Worm (Caenorhabditis elegans) whole organism, early embryonic: ENCODE data around the gene B0432.8.

Source experiments
- ama-1 ChIP-seq: fragments of 150-350 bp; optimal IDR thresholded peaks from 2 replicates; lab custom pipeline; 2014
- ceh-13 ChIP-seq: fragments of 200-800 bp; sonication (Bioruptor generic); optimal IDR thresholded peaks from 2 replicates; lab custom pipeline; 2018; ENCODE audit warnings: mild to moderate bottlenecking, missing genetic modification characterization, missing compliant biosample characterization
- ceh-36 ChIP-seq: sonication (generic microtip); optimal IDR thresholded peaks from 2 replicates; lab custom pipeline; 2016; ENCODE audit warnings: missing genetic modification characterization, inconsistent platforms, missing compliant biosample characterization
- ets-7 ChIP-seq: sonication (generic microtip); optimal IDR thresholded peaks from 2 replicates; lab custom pipeline; 2016; ENCODE audit warnings: missing genotype, missing genetic modification characterization, missing compliant biosample characterization
- flt-1 ChIP-seq: fragments of 200-800 bp; sonication (Bioruptor generic); IDR thresholded peaks from 2 replicates; pipeline ENCODE4 v1.3.6; 2022; ENCODE audit warnings: missing genetic modification characterization, missing compliant biosample characterization
- hmbx-1 ChIP-seq: sonication (generic microtip); optimal IDR thresholded peaks from 2 replicates; lab custom pipeline; 2016; ENCODE audit warnings: mild to moderate bottlenecking, missing genetic modification characterization, missing compliant biosample characterization
- hmg-4 ChIP-seq: fragments of 200-800 bp; sonication (Bioruptor generic); optimal IDR thresholded peaks from 2 replicates; lab custom pipeline; 2018; ENCODE audit warnings: mild to moderate bottlenecking, missing genetic modification characterization, missing compliant biosample characterization
- hnd-1 ChIP-seq: sonication (generic microtip); optimal IDR thresholded peaks from 2 replicates; lab custom pipeline; 2016; ENCODE audit warnings: missing genetic modification characterization, missing compliant biosample characterization
- pes-1 ChIP-seq: fragments of 200-800 bp; sonication (Bioruptor generic); IDR thresholded peaks from 2 replicates; pipeline ENCODE4 v1.3.6; 2022; ENCODE audit warnings: missing genetic modification reagents, missing genetic modification characterization, missing compliant biosample characterization
- scrt-1 ChIP-seq: fragments of 200-800 bp; sonication (Bioruptor generic); IDR thresholded peaks from 2 replicates; pipeline ENCODE4 v1.3.6; 2022; ENCODE audit warnings: missing genetic modification characterization, missing compliant biosample characterization
- sea-1 ChIP-seq: fragments of 200-800 bp; sonication (Bioruptor generic); conservative IDR thresholded peaks from 2 replicates; pipeline ENCODE4 v1.3.6; 2022; ENCODE audit warnings: missing genetic modification characterization, missing compliant biosample characterization
- tbx-11 ChIP-seq: fragments of 200-800 bp; sonication (Bioruptor generic); IDR thresholded peaks from 2 replicates; pipeline ENCODE4 v1.3.6; 2022; ENCODE audit warnings: missing genetic modification characterization, missing compliant biosample characterization
- tbx-37 ChIP-seq: fragments of 200-800 bp; sonication (Bioruptor generic); conservative IDR thresholded peaks from 2 replicates; pipeline ENCODE4 v1.3.6; 2022; ENCODE audit warnings: missing genetic modification reagents, missing genetic modification characterization, missing compliant biosample characterization
- tra-4 ChIP-seq: sonication (generic microtip); optimal IDR thresholded peaks from 2 replicates; lab custom pipeline; 2017; ENCODE audit warnings: missing genetic modification characterization, missing compliant biosample characterization

DNA sequence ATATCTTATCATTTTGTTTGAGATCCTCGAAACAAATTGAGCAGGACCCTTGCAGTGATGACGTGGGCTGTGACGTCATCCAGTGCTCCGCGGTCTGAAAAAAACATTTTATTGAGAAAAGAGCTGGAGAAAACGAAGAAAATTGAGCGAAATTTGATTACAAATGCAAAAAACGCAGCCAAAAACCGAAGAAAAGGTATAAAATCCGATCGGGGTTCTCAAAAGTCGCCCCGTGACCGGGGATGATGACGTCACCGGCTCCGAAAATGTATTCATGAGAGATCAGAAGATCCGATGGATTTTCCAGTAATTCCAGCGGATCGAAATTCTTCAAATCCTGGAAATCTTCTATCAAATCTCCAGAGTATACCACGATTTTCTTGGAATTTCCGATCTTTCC is 3.9 kb upstream of the B0432.8 start, which contains the start of gene trul-1:
- TF ChIP-seq ets-7 (tag; lab: Kevin White, UChicago) (no peak), ceh-36 (tag; lab: Kevin White, UChicago) (no peak), ama-1 (lab: Kevin White, UChicago) (no peak), pes-1 (GFP tag; lab: Robert Waterston, UW) (no peak), hmg-4 (GFP tag; lab: Kevin White, UChicago) (no peak), flt-1 (GFP tag; lab: Robert Waterston, UW) (no peak), hnd-1 (tag; lab: Kevin White, UChicago) (no peak), hmbx-1 (tag; lab: Kevin White, UChicago) (no peak), tbx-37 (GFP tag; lab: Robert Waterston, UW) (no peak), ceh-13 (no peak), tra-4 (tag; lab: Kevin White, UChicago) (no peak), tbx-11 (GFP tag; lab: Robert Waterston, UW) (no peak), sea-1 (GFP tag; lab: Robert Waterston, UW) (no peak), scrt-1 (no peak)
